Fruit fly (Drosophila melanogaster) whole organism, prepupa: ENCODE measurements around the gene CG33645.

Source experiments
- CG3919 ChIP-seq: fragments of 200-800 bp; sonication (Bioruptor generic); optimal IDR thresholded peaks from 3 replicates; lab custom pipeline; 2016; ENCODE audit warnings: missing biosample characterization, missing genetic modification characterization
- CG4318 ChIP-seq: fragments of 200-800 bp; sonication (Bioruptor generic); optimal IDR thresholded peaks from 3 replicates; lab custom pipeline; 2017; ENCODE audit warnings: missing biosample characterization, mild to moderate bottlenecking, missing genetic modification characterization
- Eip78C ChIP-seq: fragments of 200-800 bp; sonication (Bioruptor generic); peaks from one replicate; lab custom pipeline; 2016; ENCODE audit warnings: missing biosample characterization, missing genetic modification characterization
- Eip93F ChIP-seq: fragments of 200-800 bp; sonication (Bioruptor generic); optimal IDR thresholded peaks from 2 replicates; lab custom pipeline; 2016; ENCODE audit warnings: missing biosample characterization, mild to moderate bottlenecking, missing genetic modification characterization
- Sox102F ChIP-seq: fragments of 200-800 bp; sonication (Bioruptor generic); optimal IDR thresholded peaks from 2 replicates; lab custom pipeline; 2016; ENCODE audit warnings: missing biosample characterization, mild to moderate bottlenecking, missing genetic modification characterization
- Sox15 ChIP-seq: fragments of 200-800 bp; sonication (Bioruptor generic); optimal IDR thresholded peaks from 3 replicates; lab custom pipeline; 2016; ENCODE audit warnings: missing biosample characterization, missing genetic modification characterization
- eg ChIP-seq: fragments of 200-800 bp; sonication (Bioruptor generic); IDR thresholded peaks from 3 replicates; pipeline ENCODE4 v1.3.6; 2022; ENCODE audit warnings: missing biosample characterization, missing genetic modification characterization
- spab ChIP-seq: fragments of 200-800 bp; sonication (Bioruptor generic); optimal IDR thresholded peaks from 2 replicates; lab custom pipeline; 2017; ENCODE audit warnings: missing biosample characterization, mild to moderate bottlenecking, missing genetic modification characterization, missing genetic modification reagents
- vri ChIP-seq: fragments of 200-800 bp; sonication (Bioruptor generic); optimal IDR thresholded peaks from 3 replicates; lab custom pipeline; 2016; ENCODE audit warnings: missing biosample characterization, mild to moderate bottlenecking, missing genetic modification characterization

- TF ChIP-seq eg (GFP tag; lab: Robert Waterston, UW) (no peak), vri (GFP tag; lab: Kevin White, UChicago) (no peak), Sox102F (GFP tag; lab: Kevin White, UChicago) (no peak), CG3919 (GFP tag; lab: Kevin White, UChicago) (no peak), spab (GFP tag; lab: Kevin White, UChicago) (no peak), Eip78C (GFP tag; lab: Kevin White, UChicago) (no peak), Sox15 (GFP tag; lab: Kevin White, UChicago) (no peak), Eip93F (GFP tag; lab: Kevin White, UChicago) (no peak), CG4318 (GFP tag; lab: Kevin White, UChicago) (no peak)
Observed at dm6 chr2L:13532524-13532923, at the start of gene CG33645.
